Worm (Caenorhabditis elegans) whole organism, young adult: ENCODE data around the gene F10E9.4.

Source experiments
- B0019.2 ChIP-seq: fragments of 200-800 bp; sonication (Bioruptor generic); conservative IDR thresholded peaks from 2 replicates; pipeline ENCODE4 v1.3.6; 2022; ENCODE audit warnings: missing genetic modification reagents, missing genetic modification characterization, missing compliant biosample characterization
- C17E4.6 ChIP-seq: fragments of 200-800 bp; sonication (Bioruptor generic); IDR thresholded peaks from 2 replicates; pipeline ENCODE4 v1.3.6; 2022; ENCODE audit warnings: missing genetic modification reagents, missing genetic modification characterization, missing compliant biosample characterization
- D2030.7 ChIP-seq: fragments of 200-800 bp; sonication (Bioruptor generic); IDR thresholded peaks from 2 replicates; pipeline ENCODE4 v1.3.6; 2022; ENCODE audit warnings: missing genetic modification reagents, missing genetic modification characterization, missing compliant biosample characterization
- F23B12.7 ChIP-seq: sonication (generic microtip); optimal IDR thresholded peaks from 2 replicates; lab custom pipeline; 2017; ENCODE audit warnings: missing genetic modification characterization, mild to moderate bottlenecking, missing compliant biosample characterization, antibody characterized with exemption, moderate library complexity; ENCODE audit not compliant: insufficient read depth
- F33H1.4 ChIP-seq: fragments of 200-800 bp; sonication (Bioruptor generic); IDR thresholded peaks from 2 replicates; pipeline ENCODE4 v1.3.6; 2022; ENCODE audit warnings: missing genetic modification reagents, missing genetic modification characterization, missing compliant biosample characterization
- F37B4.10 ChIP-seq: fragments of 200-800 bp; sonication (Bioruptor generic); IDR thresholded peaks from 2 replicates; pipeline ENCODE4 v1.3.6; 2022; ENCODE audit warnings: missing genetic modification characterization, missing compliant biosample characterization
- F39B2.1 ChIP-seq: fragments of 200-800 bp; sonication (Bioruptor generic); IDR thresholded peaks from 2 replicates; pipeline ENCODE4 v1.3.6; 2022; ENCODE audit warnings: missing genetic modification reagents, missing genetic modification characterization, missing compliant biosample characterization
- F49E8.2 ChIP-seq: sonication (generic microtip); optimal IDR thresholded peaks from 3 replicates; lab custom pipeline; 2017; ENCODE audit warnings: missing genetic modification characterization, mild to moderate bottlenecking, missing compliant biosample characterization, antibody characterized with exemption, moderate library complexity; ENCODE audit not compliant: insufficient read depth
- K11D2.4 ChIP-seq: fragments of 200-800 bp; sonication (Bioruptor generic); IDR thresholded peaks from 2 replicates; pipeline ENCODE4 v1.3.6; 2022; ENCODE audit warnings: missing genetic modification reagents, missing genetic modification characterization, missing compliant biosample characterization
- ZK185.1 ChIP-seq: sonication (generic microtip); optimal IDR thresholded peaks from 2 replicates; lab custom pipeline; 2016; ENCODE audit warnings: mild to moderate bottlenecking, missing genetic modification characterization, missing compliant biosample characterization; ENCODE audit not compliant: poor library complexity, severe bottlenecking
- bed-1 ChIP-seq: fragments of 200-800 bp; sonication (Bioruptor generic); IDR thresholded peaks from 2 replicates; pipeline ENCODE4 v1.3.6; 2022; ENCODE audit warnings: missing genetic modification reagents, missing genetic modification characterization, missing compliant biosample characterization
- ccch-3 ChIP-seq: fragments of 200-800 bp; sonication (Bioruptor generic); optimal IDR thresholded peaks from 2 replicates; lab custom pipeline; 2018; ENCODE audit warnings: mild to moderate bottlenecking, missing genetic modification characterization, missing compliant biosample characterization
- ceh-100 ChIP-seq: fragments of 200-800 bp; sonication (Bioruptor generic); IDR thresholded peaks from 2 replicates; pipeline ENCODE4 v1.3.6; 2022; ENCODE audit warnings: missing genetic modification reagents, missing genetic modification characterization, missing compliant biosample characterization
- dox-1 ChIP-seq: fragments of 200-800 bp; sonication (Bioruptor generic); IDR thresholded peaks from 2 replicates; pipeline ENCODE4 v1.3.6; 2022; ENCODE audit warnings: missing genetic modification reagents, missing genetic modification characterization, missing compliant biosample characterization
- dpff-1 ChIP-seq: sonication (generic microtip); optimal IDR thresholded peaks from 2 replicates; lab custom pipeline; 2017; ENCODE audit warnings: mild to moderate bottlenecking, missing genetic modification characterization, missing compliant biosample characterization
- fkh-3 ChIP-seq: sonication (generic microtip); optimal IDR thresholded peaks from 2 replicates; lab custom pipeline; 2016; ENCODE audit warnings: mild to moderate bottlenecking, missing genetic modification characterization, missing compliant biosample characterization
- gei-17 ChIP-seq: fragments of 200-800 bp; sonication (Bioruptor generic); optimal IDR thresholded peaks from 2 replicates; lab custom pipeline; 2018; ENCODE audit warnings: mild to moderate bottlenecking, missing genetic modification characterization, missing compliant biosample characterization
- him-1 ChIP-seq: sonication (generic microtip); optimal IDR thresholded peaks from 2 replicates; lab custom pipeline; 2016; ENCODE audit warnings: missing genotype, missing genetic modification reagents, missing genetic modification characterization, missing compliant biosample characterization
- hlh-12 ChIP-seq: sonication (generic microtip); optimal IDR thresholded peaks from 2 replicates; lab custom pipeline; 2016; ENCODE audit warnings: missing genetic modification characterization, missing compliant biosample characterization
- hlh-26 ChIP-seq: fragments of 200-800 bp; sonication (Bioruptor generic); conservative IDR thresholded peaks from 2 replicates; pipeline ENCODE4 v1.3.6; 2022; ENCODE audit warnings: missing genetic modification reagents, missing genetic modification characterization, missing compliant biosample characterization
- hsf-1 ChIP-seq: fragments of 200-800 bp; sonication (Bioruptor generic); IDR thresholded peaks from 2 replicates; pipeline ENCODE4 v1.3.6; 2022; ENCODE audit warnings: missing genetic modification reagents, missing genetic modification characterization, missing compliant biosample characterization
- let-607 ChIP-seq, 2 experiments: fragments of 200-800 bp in 1 of 2; sonication (Bioruptor generic) in 1 of 2; sonication (generic microtip) in 1 of 2; optimal IDR thresholded peaks; 2 replicates each; lab custom pipeline; 2016 to 2018; ENCODE audit warnings: mild to moderate bottlenecking in 2 of 2, missing compliant biosample characterization in 2 of 2, missing genetic modification characterization in 2 of 2, moderate library complexity in 2 of 2, missing genotype in 1 of 2
- lin-26 ChIP-seq: fragments of 200-800 bp; sonication (Bioruptor generic); IDR thresholded peaks from 2 replicates; pipeline ENCODE4 v1.3.6; 2022; ENCODE audit warnings: missing genetic modification reagents, missing genetic modification characterization, missing compliant biosample characterization
- lsl-1 ChIP-seq: fragments of 200-800 bp; sonication (Bioruptor generic); optimal IDR thresholded peaks from 2 replicates; lab custom pipeline; 2018; ENCODE audit warnings: mild to moderate bottlenecking, missing genetic modification characterization, moderate library complexity, missing compliant biosample characterization
- lsy-27 ChIP-seq: sonication (generic microtip); optimal IDR thresholded peaks from 2 replicates; lab custom pipeline; 2017; ENCODE audit warnings: missing genetic modification characterization, mild to moderate bottlenecking, missing compliant biosample characterization, antibody characterized with exemption, missing genotype, borderline replicate concordance; ENCODE audit not compliant: insufficient read depth
- madf-10 ChIP-seq: sonication (generic microtip); optimal IDR thresholded peaks from 2 replicates; lab custom pipeline; 2016; ENCODE audit warnings: mild to moderate bottlenecking, missing genetic modification characterization, missing compliant biosample characterization
- madf-6 ChIP-seq: fragments of 200-800 bp; sonication (Bioruptor generic); IDR thresholded peaks from 2 replicates; pipeline ENCODE4 v1.3.6; 2022; ENCODE audit warnings: missing genetic modification reagents, missing genetic modification characterization, missing compliant biosample characterization
- madf-8 ChIP-seq: fragments of 200-800 bp; sonication (Bioruptor generic); conservative IDR thresholded peaks from 2 replicates; pipeline ENCODE4 v1.3.6; 2022; ENCODE audit warnings: missing genetic modification reagents, missing genetic modification characterization, missing compliant biosample characterization
- mcd-1 ChIP-seq: fragments of 200-800 bp; sonication (Bioruptor generic); IDR thresholded peaks from 2 replicates; pipeline ENCODE4 v1.3.6; 2022; ENCODE audit warnings: missing genetic modification reagents, missing genetic modification characterization, missing compliant biosample characterization
- mes-4 ChIP-seq: sonication (generic microtip); optimal IDR thresholded peaks from 2 replicates; lab custom pipeline; 2016; ENCODE audit warnings: missing genotype, missing genetic modification characterization, missing compliant biosample characterization
- mxl-1 ChIP-seq: sonication (generic microtip); optimal IDR thresholded peaks from 2 replicates; lab custom pipeline; 2016; ENCODE audit warnings: missing genetic modification characterization, missing compliant biosample characterization
- nfya-1 ChIP-seq: sonication (generic microtip); optimal IDR thresholded peaks from 2 replicates; lab custom pipeline; 2017; ENCODE audit warnings: antibody characterized with exemption, missing compliant biosample characterization, missing genetic modification characterization, borderline replicate concordance; ENCODE audit not compliant: insufficient read depth
- nfyb-1 ChIP-seq: fragments of 200-800 bp; sonication (Bioruptor generic); IDR thresholded peaks from 2 replicates; pipeline ENCODE4 v1.3.6; 2022; ENCODE audit warnings: missing genetic modification reagents, missing genetic modification characterization, missing compliant biosample characterization
- nhr-27 ChIP-seq: fragments of 200-800 bp; sonication (Bioruptor generic); optimal IDR thresholded peaks from 2 replicates; lab custom pipeline; 2018; ENCODE audit warnings: mild to moderate bottlenecking, missing genetic modification characterization, moderate library complexity, missing compliant biosample characterization
- repo-1 ChIP-seq: sonication (generic microtip); optimal IDR thresholded peaks from 2 replicates; lab custom pipeline; 2017; ENCODE audit warnings: mild to moderate bottlenecking, missing genetic modification characterization, missing compliant biosample characterization
- snpc-1.3 ChIP-seq: sonication (generic microtip); optimal IDR thresholded peaks from 2 replicates; lab custom pipeline; 2017; ENCODE audit warnings: missing genetic modification characterization, mild to moderate bottlenecking, missing compliant biosample characterization, antibody characterized with exemption, moderate library complexity, missing genotype, missing genetic modification reagents; ENCODE audit not compliant: insufficient read depth
- somi-1 ChIP-seq: fragments of 200-800 bp; sonication (Bioruptor generic); optimal IDR thresholded peaks from 2 replicates; lab custom pipeline; 2018; ENCODE audit warnings: mild to moderate bottlenecking, missing genetic modification characterization, missing compliant biosample characterization
- sptf-2 ChIP-seq: fragments of 200-800 bp; sonication (Bioruptor generic); optimal IDR thresholded peaks from 2 replicates; lab custom pipeline; 2018; ENCODE audit warnings: mild to moderate bottlenecking, missing genetic modification characterization, missing compliant biosample characterization
- tbp1 ChIP-seq: fragments of 200-800 bp; sonication (Bioruptor generic); optimal IDR thresholded peaks from 2 replicates; lab custom pipeline; 2018; ENCODE audit warnings: mild to moderate bottlenecking, missing genetic modification characterization, missing compliant biosample characterization
- unc-130 ChIP-seq: sonication (generic microtip); optimal IDR thresholded peaks from 2 replicates; lab custom pipeline; 2016; ENCODE audit warnings: missing genetic modification reagents, missing genetic modification characterization, missing compliant biosample characterization
- unc-62 ChIP-seq: fragments of 150-350 bp; optimal IDR thresholded peaks from 2 replicates; lab custom pipeline; 2014; ENCODE audit warnings: missing biosample characterization, missing genetic modification reagents, missing genetic modification characterization
- zim-3 ChIP-seq: sonication (generic microtip); optimal IDR thresholded peaks from 2 replicates; lab custom pipeline; 2017; ENCODE audit warnings: mild to moderate bottlenecking, missing genetic modification characterization, moderate library complexity, missing compliant biosample characterization
- ztf-28 ChIP-seq: fragments of 200-800 bp; sonication (Bioruptor generic); IDR thresholded peaks from 2 replicates; pipeline ENCODE4 v1.3.6; 2022; ENCODE audit warnings: missing genetic modification reagents, missing genetic modification characterization, missing compliant biosample characterization
- ztf-6 ChIP-seq: fragments of 200-800 bp; sonication (Bioruptor generic); IDR thresholded peaks from 2 replicates; pipeline ENCODE4 v1.3.6; 2022; ENCODE audit warnings: missing genetic modification reagents, missing genetic modification characterization, missing compliant biosample characterization

F10E9.4 gene

ce11 chrIII:8305304-8305703 is 3.0 kb upstream of the F10E9.4 start:
- TF ChIP-seq madf-6 (GFP tag; lab: Robert Waterston, UW) (no peak), K11D2.4 (GFP tag; lab: Robert Waterston, UW) (no peak), F39B2.1 (GFP tag; lab: Robert Waterston, UW) (no peak), hsf-1 (GFP tag; lab: Robert Waterston, UW) (0 out of 2 replicates have a peak, but pooled peaks have one; percentile 10)
- TF ChIP-seq, all 124 proteins: peak for 1

- TF ChIP-seq unc-62 (GFP tag; lab: Kevin White, UChicago) (no peak), D2030.7 (GFP tag; lab: Robert Waterston, UW) (no peak), F23B12.7 (tag; lab: Kevin White, UChicago) (no peak), ceh-100 (GFP tag; lab: Robert Waterston, UW) (no peak), mxl-1 (no peak), F49E8.2 (tag; lab: Kevin White, UChicago) (no peak), hlh-12 (tag; lab: Kevin White, UChicago) (no peak), lsy-27 (no peak), dpff-1 (tag; lab: Kevin White, UChicago) (no peak), repo-1 (no peak), ccch-3 (GFP tag; lab: Kevin White, UChicago) (no peak), fkh-3 (tag; lab: Kevin White, UChicago) (no peak)
These were observed 2.5 kb upstream of the F10E9.4 start for ce11 chrIII:8305816-8306215.

ce11 chrIII:8307356-8307755 is 982 bp upstream of the F10E9.4 start, which contains the start of the genes F10E9.7 and F10E9.5:
F10E9.7 (minus strand) TSS chrIII:8307441.
F10E9.5 (plus strand) TSS chrIII:8307592.
- TF ChIP-seq unc-130 (peak; percentile 94), mes-4 (no peak), snpc-1.3 (tag; lab: Kevin White, UChicago) (peak; percentile 62), mcd-1 (GFP tag; lab: Robert Waterston, UW) (peak; percentile 73; the same call in 1 of the 2 replicates), nfya-1 (tag; lab: Kevin White, UChicago) (no peak), gei-17 (GFP tag; lab: Kevin White, UChicago) (no peak), let-607 (tag; optimal IDR thresholded peaks at IDR 0.05; lab: Kevin White, UChicago) (peak in 1 of 2 experiments; percentile 82), F23B12.7 (tag; lab: Kevin White, UChicago) (peak; percentile 67), nhr-27 (tag; lab: Kevin White, UChicago) (no peak), F37B4.10 (no peak), dox-1 (GFP tag; lab: Robert Waterston, UW) (peak; percentile 87), ZK185.1 (tag; lab: Kevin White, UChicago) (peak; percentile 96), nfyb-1 (GFP tag; lab: Robert Waterston, UW) (peak; percentile 56; the same call in 1 of the 2 replicates), hlh-26 (GFP tag; lab: Robert Waterston, UW) (no peak), B0019.2 (GFP tag; lab: Robert Waterston, UW) (peak; percentile 73), ztf-28 (GFP tag; lab: Robert Waterston, UW) (peak; percentile 89), mxl-1 (no peak), ztf-6 (GFP tag; lab: Robert Waterston, UW) (peak; percentile 59; the same call in 1 of the 2 replicates), zim-3 (tag; lab: Kevin White, UChicago) (peak; percentile 36), lin-26 (GFP tag; lab: Robert Waterston, UW) (no peak), him-1 (tag; lab: Kevin White, UChicago) (peak; percentile 38), sptf-2 (no peak), bed-1 (no peak), unc-62 (GFP tag; lab: Kevin White, UChicago) (no peak), somi-1 (GFP tag; lab: Kevin White, UChicago) (peak; percentile 21), C17E4.6 (GFP tag; lab: Robert Waterston, UW) (no peak), madf-8 (GFP tag; lab: Robert Waterston, UW) (peak; percentile 52), lsl-1 (GFP tag; lab: Kevin White, UChicago) (peak; percentile 58), madf-10 (peak; percentile 83), tbp1 (GFP tag; lab: Kevin White, UChicago) (peak; percentile 61), F33H1.4 (GFP tag; lab: Robert Waterston, UW) (peak; percentile 68)
